Fruit fly (Drosophila melanogaster) whole organism, embryonic: ENCODE data around the gene hydra.
A peak's percentile ranks its signal among the peaks of the same experiment; 100 is the strongest.

Experiments used
- Adf1 ChIP-seq: fragments of 200-800 bp; sonication (Bioruptor generic); IDR thresholded peaks from 2 replicates; pipeline ENCODE4 v1.3.6; 2022; ENCODE audit warnings: missing biosample characterization, missing genetic modification characterization
- B-H2 ChIP-seq: fragments of 200-800 bp; sonication (Bioruptor generic); optimal IDR thresholded peaks from 2 replicates; lab custom pipeline; 2018; ENCODE audit warnings: missing biosample characterization, mild to moderate bottlenecking, missing genetic modification characterization
- Bgb ChIP-seq: fragments of 200-800 bp; sonication (Bioruptor generic); IDR thresholded peaks from 2 replicates; pipeline ENCODE4 v1.3.6; 2022; ENCODE audit warnings: missing biosample characterization, missing genetic modification characterization; ENCODE audit not compliant: partially characterized antibody
- CG10321 ChIP-seq: fragments of 200-800 bp; sonication (Bioruptor generic); IDR thresholded peaks from 2 replicates; pipeline ENCODE4 v1.3.6; 2022; ENCODE audit warnings: missing biosample characterization, missing genetic modification characterization
- CG14441 ChIP-seq: fragments of 200-800 bp; sonication (Bioruptor generic); IDR thresholded peaks from 2 replicates; pipeline ENCODE4 v1.3.6; 2022; ENCODE audit warnings: missing biosample characterization, missing genetic modification characterization
- CG15269 ChIP-seq: fragments of 200-800 bp; sonication (Bioruptor generic); optimal IDR thresholded peaks from 2 replicates; lab custom pipeline; 2018; ENCODE audit warnings: missing biosample characterization, mild to moderate bottlenecking, missing genetic modification characterization, moderate library complexity
- CG16779 ChIP-seq: fragments of 200-800 bp; sonication (Bioruptor generic); IDR thresholded peaks from 2 replicates; pipeline ENCODE4 v1.3.6; 2022; ENCODE audit warnings: missing biosample characterization, missing genetic modification characterization
- CG1832 ChIP-seq: fragments of 200-800 bp; sonication (Bioruptor generic); optimal IDR thresholded peaks from 2 replicates; lab custom pipeline; 2017; ENCODE audit warnings: missing biosample characterization, mild to moderate bottlenecking, missing genetic modification characterization, inconsistent platforms
- CG2889 ChIP-seq: fragments of 200-800 bp; sonication (Bioruptor generic); IDR thresholded peaks from 3 replicates; pipeline ENCODE4 v1.3.6; 2022; ENCODE audit warnings: missing biosample characterization, missing genetic modification characterization
- CG30020 ChIP-seq: fragments of 200-800 bp; optimal IDR thresholded peaks from 2 replicates; lab custom pipeline; 2019; ENCODE audit warnings: missing biosample characterization, mild to moderate bottlenecking, missing genetic modification characterization, moderate library complexity
- CG4360 ChIP-seq: fragments of 200-800 bp; sonication (Bioruptor generic); IDR thresholded peaks from 2 replicates; pipeline ENCODE4 v1.3.6; 2022; ENCODE audit warnings: missing biosample characterization, missing genetic modification characterization
- D ChIP-seq, 2 experiments: fragments of 200-800 bp in 1 of 2; fragments of >200 bp in 1 of 2; sonication (Bioruptor generic) in 1 of 2; optimal IDR thresholded peaks; 2 replicates in 1 of 2; 3 replicates in 1 of 2; lab custom pipeline; 2017; ENCODE audit warnings: mild to moderate bottlenecking in 1 of 2, missing biosample characterization in 1 of 2, missing genetic modification characterization in 1 of 2, missing genetic modification reagents in 1 of 2
- Deaf1 ChIP-seq: fragments of 200-800 bp; optimal IDR thresholded peaks from 3 replicates; lab custom pipeline; 2019; ENCODE audit warnings: missing biosample characterization, mild to moderate bottlenecking, missing genetic modification characterization, moderate library complexity
- Dip2 ChIP-seq: fragments of 200-800 bp; sonication (Bioruptor generic); IDR thresholded peaks from 2 replicates; pipeline ENCODE4 v1.3.6; 2022; ENCODE audit warnings: missing biosample characterization, missing genetic modification characterization
- HHEX ChIP-seq: fragments of 200-800 bp; sonication (Bioruptor generic); optimal IDR thresholded peaks from 3 replicates; lab custom pipeline; 2017; ENCODE audit warnings: missing biosample characterization, mild to moderate bottlenecking, missing genetic modification characterization, missing genetic modification reagents
- Nf-YB ChIP-seq: fragments of 200-800 bp; sonication (Bioruptor generic); optimal IDR thresholded peaks from 3 replicates; lab custom pipeline; 2019; ENCODE audit warnings: missing biosample characterization, mild to moderate bottlenecking, missing genetic modification characterization, moderate library complexity
- Nf-YC ChIP-seq: fragments of 200-800 bp; optimal IDR thresholded peaks from 3 replicates; lab custom pipeline; 2019; ENCODE audit warnings: missing biosample characterization, mild to moderate bottlenecking, missing genetic modification characterization, moderate library complexity
- Pdp1 ChIP-seq, 2 experiments: fragments of 200-800 bp; sonication (Bioruptor generic); optimal IDR thresholded peaks; 3 replicates each; lab custom pipeline; 2016; ENCODE audit warnings: missing biosample characterization in 2 of 2, missing genetic modification characterization in 2 of 2, mild to moderate bottlenecking in 1 of 2, moderate library complexity in 1 of 2
- abd-A ChIP-seq: fragments of 200-800 bp; sonication (Bioruptor generic); optimal IDR thresholded peaks from 3 replicates; lab custom pipeline; 2019; ENCODE audit warnings: missing biosample characterization, mild to moderate bottlenecking, missing genetic modification characterization, moderate library complexity
- ac ChIP-seq: fragments of 200-800 bp; sonication (Bioruptor generic); optimal IDR thresholded peaks from 3 replicates; lab custom pipeline; 2017; ENCODE audit warnings: missing biosample characterization, mild to moderate bottlenecking, missing genetic modification characterization
- crol ChIP-seq: fragments of 200-800 bp; sonication (Bioruptor generic); IDR thresholded peaks from 2 replicates; pipeline ENCODE4 v1.3.6; 2022; ENCODE audit warnings: missing biosample characterization, missing genetic modification characterization
- gcm ChIP-seq: fragments of 200-800 bp; sonication (Bioruptor generic); optimal IDR thresholded peaks from 2 replicates; lab custom pipeline; 2019; ENCODE audit warnings: missing biosample characterization, mild to moderate bottlenecking, missing genetic modification characterization, moderate library complexity
- inv ChIP-seq: fragments of 200-800 bp; sonication (Bioruptor generic); IDR thresholded peaks from 2 replicates; pipeline ENCODE4 v1.3.6; 2022; ENCODE audit warnings: missing biosample characterization, missing genetic modification characterization; ENCODE audit not compliant: partially characterized antibody
- nerfin-1 ChIP-seq: fragments of 200-800 bp; sonication (Bioruptor generic); optimal IDR thresholded peaks from 3 replicates; lab custom pipeline; 2019; ENCODE audit warnings: missing biosample characterization, mild to moderate bottlenecking, missing genetic modification characterization, moderate library complexity
- pros ChIP-seq: fragments of 200-800 bp; sonication (Bioruptor generic); optimal IDR thresholded peaks from 3 replicates; lab custom pipeline; 2019; ENCODE audit warnings: missing biosample characterization, mild to moderate bottlenecking, missing genetic modification characterization, moderate library complexity
- run ChIP-seq: fragments of 200-800 bp; sonication (Bioruptor generic); optimal IDR thresholded peaks from 3 replicates; lab custom pipeline; 2018; ENCODE audit warnings: missing biosample characterization, mild to moderate bottlenecking, missing genetic modification characterization
- sc ChIP-seq, 3 experiments: fragments of >200 bp in 2 of 3; fragments of 200-800 bp in 1 of 3; sonication (Bioruptor generic) in 1 of 3; optimal IDR thresholded peaks; 2 replicates in 2 of 3; 3 replicates in 1 of 3; lab custom pipeline; 2017; ENCODE audit warnings: mild to moderate bottlenecking in 1 of 3, missing biosample characterization in 1 of 3, missing genetic modification characterization in 1 of 3, missing genetic modification reagents in 1 of 3
- seq ChIP-seq: fragments of 200-800 bp; sonication (Bioruptor generic); IDR thresholded peaks from 2 replicates; pipeline ENCODE4 v1.3.6; 2022; ENCODE audit warnings: missing biosample characterization, missing genetic modification characterization
- sqz ChIP-seq: fragments of 200-800 bp; sonication (Bioruptor generic); optimal IDR thresholded peaks from 3 replicates; lab custom pipeline; 2018; ENCODE audit warnings: missing biosample characterization, mild to moderate bottlenecking, missing genetic modification characterization
- ssp ChIP-seq: fragments of 200-800 bp; sonication (Bioruptor generic); IDR thresholded peaks from 2 replicates; pipeline ENCODE4 v1.3.6; 2022; ENCODE audit warnings: missing biosample characterization, missing genetic modification characterization
- tgo ChIP-seq: fragments of 200-800 bp; sonication (Bioruptor generic); IDR thresholded peaks from 3 replicates; pipeline ENCODE4 v1.3.6; 2022; ENCODE audit warnings: missing biosample characterization, missing genetic modification characterization
- tll ChIP-seq, 2 experiments: fragments of 200-800 bp in 1 of 2; fragments of >200 bp in 1 of 2; sonication (Bioruptor generic) in 1 of 2; optimal IDR thresholded peaks; 2 replicates each; lab custom pipeline; 2017 to 2019; ENCODE audit warnings: missing biosample characterization in 2 of 2, missing genetic modification characterization in 2 of 2, mild to moderate bottlenecking in 1 of 2, moderate library complexity in 1 of 2
- toy ChIP-seq: fragments of 200-800 bp; sonication (Bioruptor generic); IDR thresholded peaks from 2 replicates; pipeline ENCODE4 v1.3.6; 2022; ENCODE audit warnings: missing biosample characterization, missing genetic modification characterization
- z ChIP-seq: fragments of 200-800 bp; sonication (Bioruptor generic); IDR thresholded peaks from 3 replicates; pipeline ENCODE4 v1.3.6; 2022; ENCODE audit warnings: missing biosample characterization, missing genetic modification characterization

The hydra gene

DNA sequence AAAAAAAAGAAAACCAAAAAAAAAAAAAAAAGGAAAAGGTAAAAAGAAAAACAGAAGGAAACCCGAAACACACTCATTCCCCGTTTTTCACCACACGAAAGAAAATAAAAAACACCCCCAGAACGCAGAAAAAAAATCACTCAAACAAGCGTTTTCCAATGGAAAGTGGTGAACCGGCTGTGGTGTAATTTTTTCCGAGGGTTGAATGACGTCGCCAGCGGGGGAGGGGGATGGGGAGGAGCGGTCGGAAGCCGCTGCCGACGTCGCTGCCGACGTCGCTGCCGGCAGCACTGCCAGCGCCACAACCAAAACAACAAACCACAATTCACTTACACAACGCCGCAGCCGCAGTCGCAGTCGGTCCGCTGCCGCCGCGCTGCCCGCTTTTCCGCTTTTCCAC is 12.6 kb upstream of the hydra start:
- peak; percentile 93 for TF ChIP-seq Adf1
- peak; percentile 91 for TF ChIP-seq crol (GFP tag; lab: Robert Waterston, UW)
- peak; percentile 90 for TF ChIP-seq z (GFP tag; lab: Robert Waterston, UW)
- peak in 1 of 2 experiments; percentile 34 for TF ChIP-seq Pdp1 (GFP tag; optimal IDR thresholded peaks at IDR 0.05; lab: Kevin White, UChicago)
- peak; percentile 62 for TF ChIP-seq sqz (GFP tag; lab: Kevin White, UChicago)
- peak; percentile 80 for TF ChIP-seq Nf-YC (tag; lab: Kevin White, UChicago)
- peak; percentile 87 for TF ChIP-seq Nf-YB (GFP tag; lab: Kevin White, UChicago)
- no peak for TF ChIP-seq CG30020 (tag; lab: Kevin White, UChicago)
- no peak for TF ChIP-seq gcm
- no peak for TF ChIP-seq tgo
- peak; percentile 51; the same call in 1 of the 2 replicates for TF ChIP-seq seq (GFP tag; lab: Robert Waterston, UW)
- TF ChIP-seq HHEX (GFP tag; lab: Kevin White, UChicago): no peak
- no peak for TF ChIP-seq ac (GFP tag; lab: Kevin White, UChicago)
- TF ChIP-seq Deaf1: peak; percentile 17
- TF ChIP-seq CG4360 (GFP tag; lab: Robert Waterston, UW): 0 out of 2 replicates have a peak, but pooled peaks have one; percentile 19
- peak; percentile 54 for TF ChIP-seq run (tag; lab: Kevin White, UChicago)

DNA sequence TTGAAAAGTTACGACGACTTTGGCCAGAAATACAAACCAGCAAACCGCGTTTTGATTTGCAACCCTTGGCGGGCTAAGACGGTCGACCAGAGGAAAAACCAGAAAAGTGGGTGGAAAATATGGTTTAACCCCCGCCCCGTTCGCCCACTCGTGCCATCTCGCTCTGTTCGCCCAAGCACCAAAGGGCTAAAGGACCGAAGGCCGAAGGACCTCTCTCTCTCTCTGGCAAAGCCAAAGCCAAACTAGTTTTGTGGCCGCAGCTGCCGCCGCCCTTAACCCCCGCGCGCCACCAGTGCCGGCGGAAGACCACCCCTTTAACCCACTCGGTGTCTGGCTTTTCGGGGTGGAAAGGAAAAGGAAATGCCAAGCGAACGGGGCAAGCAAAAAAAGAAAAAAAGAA is 10.4 kb upstream of the hydra start:
- TF ChIP-seq sc (optimal IDR thresholded peaks at IDR 0.05; lab: Kevin White, UChicago) (no peak), sc (GFP tag; optimal IDR thresholded peaks at IDR 0.05; lab: Kevin White, UChicago) (no peak), toy (GFP tag; lab: Robert Waterston, UW) (no peak), nerfin-1 (tag; lab: Kevin White, UChicago) (no peak), CG16779 (no peak), seq (GFP tag; lab: Robert Waterston, UW) (peak; percentile 94), CG14441 (GFP tag; lab: Robert Waterston, UW) (no peak), Bgb (GFP tag; lab: Robert Waterston, UW) (peak; percentile 34; the same call in 1 of the 2 replicates), inv (GFP tag; lab: Robert Waterston, UW) (no peak), CG2889 (GFP tag; lab: Robert Waterston, UW) (no peak), abd-A (tag; lab: Kevin White, UChicago) (peak; percentile 46), Nf-YB (GFP tag; lab: Kevin White, UChicago) (peak; percentile 88), B-H2 (GFP tag; lab: Kevin White, UChicago) (no peak), Dip2 (GFP tag; lab: Robert Waterston, UW) (no peak), Nf-YC (tag; lab: Kevin White, UChicago) (peak; percentile 95), run (tag; lab: Kevin White, UChicago) (peak; percentile 94), CG1832 (GFP tag; lab: Kevin White, UChicago) (peak; percentile 81), Deaf1 (peak; percentile 46), CG15269 (no peak), pros (GFP tag; lab: Kevin White, UChicago) (peak; percentile 86), CG10321 (peak; percentile 86), crol (GFP tag; lab: Robert Waterston, UW) (peak; percentile 82), Adf1 (peak; percentile 62; the same call in 1 of the 2 replicates)

dm6 chrX:20680407-20680806 is 3.5 kb upstream of the hydra start:
- peak; percentile 20 for TF ChIP-seq D (optimal IDR thresholded peaks at IDR 0.05; lab: Kevin White, UChicago)
- TF ChIP-seq D (GFP tag; optimal IDR thresholded peaks at IDR 0.05; lab: Kevin White, UChicago): no peak
- TF ChIP-seq ssp (GFP tag; lab: Robert Waterston, UW): no peak
- peak in 1 of 2 experiments; percentile 96 for TF ChIP-seq tll (GFP tag; optimal IDR thresholded peaks at IDR 0.05; lab: Kevin White, UChicago)
